Worm (Caenorhabditis elegans): ENCODE measurements around the gene egl-20.
A peak's percentile ranks its signal among the peaks of the same experiment; 100 is the strongest.

Gene egl-20

DNA sequence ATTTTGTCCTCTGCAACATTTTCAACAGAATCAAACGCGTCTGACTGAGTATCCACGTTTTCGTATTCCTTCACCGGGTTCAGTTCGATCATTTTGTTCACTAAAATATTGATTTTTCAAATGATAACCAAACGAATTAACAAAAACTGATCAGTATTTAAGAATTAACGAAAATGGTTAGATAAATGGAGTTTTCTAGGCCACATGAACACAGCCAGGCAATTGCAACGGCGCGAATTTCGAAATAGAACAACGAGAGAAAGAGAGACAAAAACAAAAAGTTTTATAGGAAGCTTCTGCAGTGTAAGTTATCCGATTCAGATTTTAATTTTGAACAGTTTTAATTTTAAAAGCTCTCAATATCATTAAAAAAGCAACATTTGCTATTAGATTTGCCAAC is 37.8 kb downstream of the egl-20 start, which contains the start of gene sna-2:
Gene sna-2, minus strand, starts transcription at position 100 of the 400 bp plus-strand sequence.
- peak; percentile 54 for TF ChIP-seq unc-42 (tag; optimal IDR thresholded peaks at IDR 0.05)
- TF ChIP-seq pha-2 (tag; optimal IDR thresholded peaks at IDR 0.05) = no peak
- TF ChIP-seq lin-11 (tag; optimal IDR thresholded peaks at IDR 0.05) = no peak
- TF ChIP-seq mec-3 (tag; optimal IDR thresholded peaks at IDR 0.05; ENCODE audit: borderline replicate concordance) = no peak
- peak; percentile 92 for TF ChIP-seq ceh-31 (tag; optimal IDR thresholded peaks at IDR 0.05)
- no peak for TF ChIP-seq pax-1 (tag; optimal IDR thresholded peaks at IDR 0.05)
- peak; percentile 50 for TF ChIP-seq rnt-1 (tag; optimal IDR thresholded peaks at IDR 0.05)
- no peak for TF ChIP-seq nhr-232 (tag; optimal IDR thresholded peaks at IDR 0.05)
- no peak for TF ChIP-seq hlh-8 (tag; optimal IDR thresholded peaks at IDR 0.05)
- TF ChIP-seq hlh-15 (tag; optimal IDR thresholded peaks at IDR 0.05) = no peak
- TF ChIP-seq C08G9.2 (tag; optimal IDR thresholded peaks at IDR 0.05) = peak; percentile 83
- peak; percentile 37 for TF ChIP-seq tbx-7 (tag; optimal IDR thresholded peaks at IDR 0.05)
- no peak for TF ChIP-seq ceh-34 (tag; optimal IDR thresholded peaks at IDR 0.05)
- TF ChIP-seq ceh-2 (tag; optimal IDR thresholded peaks at IDR 0.05) = peak; percentile 69
- TF ChIP-seq ets-4 (tag; optimal IDR thresholded peaks at IDR 0.05) = peak; percentile 66
- TF ChIP-seq pag-3 (tag; optimal IDR thresholded peaks at IDR 0.05; ENCODE audit: borderline replicate concordance) = no peak
- TF ChIP-seq nfya-1 (tag; optimal IDR thresholded peaks at IDR 0.05) = peak; percentile 20
- TF ChIP-seq tbx-2 (tag; optimal IDR thresholded peaks at IDR 0.05) = peak; percentile 45

DNA sequence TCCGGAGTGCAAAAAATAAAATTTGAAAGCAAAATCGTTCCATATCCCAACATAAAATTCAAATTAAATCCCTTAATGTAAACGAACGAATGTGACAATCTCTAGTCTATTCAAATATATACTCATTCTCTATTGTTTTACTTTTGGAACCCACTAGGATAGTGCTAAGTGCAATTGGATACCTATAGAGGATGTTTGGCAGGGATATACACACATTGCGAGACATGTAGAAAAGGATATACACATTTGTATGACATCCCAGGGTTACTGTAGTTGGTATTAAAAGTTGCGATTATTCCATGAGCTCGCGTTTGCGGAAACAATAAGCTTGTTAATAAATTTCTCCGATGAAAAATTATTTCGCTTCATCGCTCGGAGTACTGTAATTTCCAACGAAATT is 41.9 kb downstream of the egl-20 start:
- peak; percentile 88 for TF ChIP-seq ama-1 (optimal IDR thresholded peaks at IDR 0.05)
- no peak for TF ChIP-seq lin-11 (tag; optimal IDR thresholded peaks at IDR 0.05)
- TF ChIP-seq sox-2 (GFP tag; IDR thresholded peaks at IDR 0.05) = peak; percentile 15; the same call in 1 of the 2 replicates
- TF ChIP-seq T23F11.4 (GFP tag; optimal IDR thresholded peaks at IDR 0.05) = no peak
- TF ChIP-seq zip-5 (tag; optimal IDR thresholded peaks at IDR 0.05) = no peak
- no peak for TF ChIP-seq ceh-2 (tag; optimal IDR thresholded peaks at IDR 0.05)
- no peak for TF ChIP-seq ttx-3 (tag; optimal IDR thresholded peaks at IDR 0.05)
- TF ChIP-seq che-1 (tag; optimal IDR thresholded peaks at IDR 0.05) = no peak
- no peak for TF ChIP-seq ceh-14 (tag; optimal IDR thresholded peaks at IDR 0.05)
- peak; percentile 3 for TF ChIP-seq pha-2 (tag; optimal IDR thresholded peaks at IDR 0.05)
- no peak for TF ChIP-seq ceh-31 (tag; optimal IDR thresholded peaks at IDR 0.05)
- no peak for TF ChIP-seq tbx-2 (tag; optimal IDR thresholded peaks at IDR 0.05)
- TF ChIP-seq ceh-18 (tag; optimal IDR thresholded peaks at IDR 0.05) = no peak
- no peak for TF ChIP-seq ceh-45 (GFP tag; IDR thresholded peaks at IDR 0.05)
- no peak for TF ChIP-seq pqm-1 (tag; optimal IDR thresholded peaks at IDR 0.05)
- no peak for TF ChIP-seq odd-2 (tag; optimal IDR thresholded peaks at IDR 0.05)
- no peak for TF ChIP-seq hlh-15 (tag; optimal IDR thresholded peaks at IDR 0.05)
- peak; percentile 35 for TF ChIP-seq ceh-34 (tag; optimal IDR thresholded peaks at IDR 0.05)
- no peak for TF ChIP-seq sox-4 (tag; optimal IDR thresholded peaks at IDR 0.05)
- TF ChIP-seq pag-3 (tag; optimal IDR thresholded peaks at IDR 0.05; ENCODE audit: borderline replicate concordance) = no peak
- no peak for TF ChIP-seq ceh-24 (tag; optimal IDR thresholded peaks at IDR 0.05)
- TF ChIP-seq eyg-1 (tag; optimal IDR thresholded peaks at IDR 0.05) = no peak
- no peak for TF ChIP-seq unc-42 (tag; optimal IDR thresholded peaks at IDR 0.05)
- no peak for TF ChIP-seq F13H6.1 (tag; optimal IDR thresholded peaks at IDR 0.05)
- no peak for TF ChIP-seq ref-2 (tag; optimal IDR thresholded peaks at IDR 0.05)
- TF ChIP-seq mec-3 (tag; optimal IDR thresholded peaks at IDR 0.05; ENCODE audit: borderline replicate concordance) = no peak
- TF ChIP-seq hlh-8 (tag; optimal IDR thresholded peaks at IDR 0.05) = no peak

DNA sequence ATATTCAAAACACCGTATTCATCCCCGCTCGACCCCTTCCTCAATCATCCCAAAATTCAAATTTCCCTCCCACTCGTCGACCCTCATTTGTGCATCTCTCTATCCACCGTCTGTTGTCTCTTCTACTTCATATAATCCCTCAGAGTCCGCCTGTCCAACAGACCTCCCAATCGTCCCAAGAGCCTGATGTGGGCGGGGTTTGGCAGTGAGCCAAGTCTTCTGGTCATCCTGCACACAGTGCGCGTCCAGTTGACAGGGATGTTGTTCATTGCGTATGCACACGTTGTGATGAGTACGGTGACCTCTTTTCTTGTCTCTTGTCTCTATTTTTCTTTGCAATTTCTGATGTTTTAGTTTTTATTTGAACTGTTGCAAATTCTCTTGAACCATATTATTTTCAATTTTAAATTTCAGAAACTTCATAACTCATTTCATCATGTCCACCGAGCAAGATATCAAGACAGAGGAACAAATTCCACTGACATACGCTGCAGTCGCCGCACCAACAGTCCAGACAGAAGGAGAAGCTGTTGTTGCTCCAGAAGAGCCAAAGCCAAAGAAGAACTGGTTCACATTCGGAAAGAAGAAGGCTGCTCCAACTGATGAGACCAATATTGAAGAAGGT is 43.1 kb downstream of the egl-20 start, which contains the start of gene cav-1:
Gene cav-1, plus strand, starts transcription at position 415 of the 625 bp plus-strand sequence.
- peak; percentile 31 for TF ChIP-seq tbx-2 (tag; optimal IDR thresholded peaks at IDR 0.05)
- TF ChIP-seq ceh-31 (tag; optimal IDR thresholded peaks at IDR 0.05) = peak; percentile 53
- TF ChIP-seq mec-3 (tag; optimal IDR thresholded peaks at IDR 0.05; ENCODE audit: borderline replicate concordance) = no peak
- peak; percentile 58 for TF ChIP-seq nfya-1 (tag; optimal IDR thresholded peaks at IDR 0.05)
- no peak for TF ChIP-seq fkh-10 (GFP tag; optimal IDR thresholded peaks at IDR 0.05)
- TF ChIP-seq ref-2 (tag; optimal IDR thresholded peaks at IDR 0.05) = peak; percentile 47
- TF ChIP-seq unc-55 (GFP tag; optimal IDR thresholded peaks at IDR 0.05) = peak; percentile 52
- TF ChIP-seq ama-1 (optimal IDR thresholded peaks at IDR 0.05) = peak; percentile 58

Data from whole organism, late embryonic.